Worm (Caenorhabditis elegans): ENCODE data around the gene cdr-6.

Gene cdr-6

ce11 chrV:12433717-12434116 is 20.2 kb upstream of the cdr-6 start, which contains the start of gene srh-25:
srh-25 (minus strand) TSS chrV:12433817.
- TF ChIP-seq F13H6.1 (tag; optimal IDR thresholded peaks at IDR 0.05) (no peak), madf-2 (tag; optimal IDR thresholded peaks at IDR 0.05) (no peak), ceh-34 (tag; optimal IDR thresholded peaks at IDR 0.05) (no peak), lin-11 (tag; optimal IDR thresholded peaks at IDR 0.05) (no peak), K09A11.1 (tag; optimal IDR thresholded peaks at IDR 0.05; ENCODE audit: insufficient read depth) (no peak)

- TF ChIP-seq hlh-30 (tag; optimal IDR thresholded peaks at IDR 0.05; ENCODE audit: insufficient read depth) (no peak), syd-9 (tag; optimal IDR thresholded peaks at IDR 0.05) (no peak), dmd-4 (tag; optimal IDR thresholded peaks at IDR 0.05; ENCODE audit: borderline replicate concordance) (no peak), zip-5 (tag; optimal IDR thresholded peaks at IDR 0.05) (no peak)
These were observed 19.6 kb upstream of the cdr-6 start for ce11 chrV:12433105-12433504.

- TF ChIP-seq ceh-24 (tag; optimal IDR thresholded peaks at IDR 0.05) (no peak), K09A11.1 (tag; optimal IDR thresholded peaks at IDR 0.05; ENCODE audit: insufficient read depth) (no peak), hlh-6 (tag; optimal IDR thresholded peaks at IDR 0.05) (no peak), pax-1 (tag; optimal IDR thresholded peaks at IDR 0.05) (no peak), syd-9 (tag; optimal IDR thresholded peaks at IDR 0.05) (no peak), ceh-6 (GFP tag; optimal IDR thresholded peaks at IDR 0.05) (no peak), che-1 (tag; optimal IDR thresholded peaks at IDR 0.05) (no peak), fkh-6 (tag; optimal IDR thresholded peaks at IDR 0.05) (no peak), eyg-1 (tag; optimal IDR thresholded peaks at IDR 0.05) (no peak), sox-2 (GFP tag; IDR thresholded peaks at IDR 0.05) (no peak), sdc-2 (tag; optimal IDR thresholded peaks at IDR 0.05) (no peak), lin-11 (tag; optimal IDR thresholded peaks at IDR 0.05) (no peak), nhr-232 (tag; optimal IDR thresholded peaks at IDR 0.05) (no peak), fax-1 (tag; optimal IDR thresholded peaks at IDR 0.05) (no peak)
These were observed 18.6 kb upstream of the cdr-6 start, which contains the start of gene C54D10.13 for ce11 chrV:12432111-12432510. C54D10.13 (minus strand) TSS chrV:12432289.

- TF ChIP-seq syd-9 (tag; optimal IDR thresholded peaks at IDR 0.05) (no peak), rnt-1 (tag; optimal IDR thresholded peaks at IDR 0.05) (no peak), unc-86 (tag; optimal IDR thresholded peaks at IDR 0.05) (no peak), ceh-34 (tag; optimal IDR thresholded peaks at IDR 0.05) (no peak), pag-3 (tag; optimal IDR thresholded peaks at IDR 0.05; ENCODE audit: borderline replicate concordance) (no peak), elt-4 (tag; optimal IDR thresholded peaks at IDR 0.05) (no peak), madf-2 (tag; optimal IDR thresholded peaks at IDR 0.05) (no peak), ref-2 (tag; optimal IDR thresholded peaks at IDR 0.05) (no peak), fkh-10 (GFP tag; optimal IDR thresholded peaks at IDR 0.05) (no peak), dve-1 (tag; optimal IDR thresholded peaks at IDR 0.05) (no peak), mec-3 (tag; optimal IDR thresholded peaks at IDR 0.05; ENCODE audit: borderline replicate concordance) (no peak)
These were observed 15.5 kb upstream of the cdr-6 start, which contains the start of gene C54D10.5 for ce11 chrV:12429039-12429438. C54D10.5 (plus strand) TSS chrV:12429339.

ce11 chrV:12427826-12428225 is 14.3 kb upstream of the cdr-6 start:
- TF ChIP-seq ahr-1 (tag; optimal IDR thresholded peaks at IDR 0.05) (no peak), pqm-1 (tag; optimal IDR thresholded peaks at IDR 0.05) (no peak), ceh-22 (tag; optimal IDR thresholded peaks at IDR 0.05) (no peak)

ce11 chrV:12421360-12421759 is 7.9 kb upstream of the cdr-6 start:
- TF ChIP-seq ceh-30 (tag; optimal IDR thresholded peaks at IDR 0.05) (no peak), K02D7.2 (tag; optimal IDR thresholded peaks at IDR 0.05) (no peak), pha-2 (tag; optimal IDR thresholded peaks at IDR 0.05) (no peak), elt-4 (tag; optimal IDR thresholded peaks at IDR 0.05) (no peak), fkh-10 (GFP tag; optimal IDR thresholded peaks at IDR 0.05) (no peak), elt-2 (tag; optimal IDR thresholded peaks at IDR 0.05) (no peak), mec-3 (tag; optimal IDR thresholded peaks at IDR 0.05; ENCODE audit: borderline replicate concordance) (no peak), lim-6 (tag; optimal IDR thresholded peaks at IDR 0.05) (no peak), ztf-16 (tag; optimal IDR thresholded peaks at IDR 0.05) (no peak), unc-3 (GFP tag; conservative IDR thresholded peaks at IDR 0.05) (no peak), unc-3 (tag; optimal IDR thresholded peaks at IDR 0.05) (no peak), unc-42 (tag; optimal IDR thresholded peaks at IDR 0.05) (peak; percentile 53), ets-4 (tag; optimal IDR thresholded peaks at IDR 0.05) (no peak), ceh-31 (tag; optimal IDR thresholded peaks at IDR 0.05) (peak; percentile 62), syd-9 (tag; optimal IDR thresholded peaks at IDR 0.05) (no peak), ahr-1 (tag; optimal IDR thresholded peaks at IDR 0.05) (no peak), ceh-34 (tag; optimal IDR thresholded peaks at IDR 0.05) (no peak)
